Fruit fly (Drosophila melanogaster) whole organism, adult: Measurements from ENCODE around the gene CG8043.

Experiments
- CG14711 ChIP-seq: fragments of 200-800 bp; sonication (Bioruptor generic); optimal IDR thresholded peaks from 2 replicates; lab custom pipeline; 2018; ENCODE audit warnings: missing biosample characterization, mild to moderate bottlenecking, missing genetic modification characterization, moderate library complexity
- CG5204 ChIP-seq: fragments of 200-800 bp; sonication (Bioruptor generic); optimal IDR thresholded peaks from 2 replicates; lab custom pipeline; 2016; ENCODE audit warnings: missing biosample characterization, missing genetic modification characterization
- CG7101 ChIP-seq: fragments of 200-800 bp; sonication (Bioruptor generic); optimal IDR thresholded peaks from 2 replicates; lab custom pipeline; 2018; ENCODE audit warnings: missing biosample characterization, mild to moderate bottlenecking, missing genetic modification characterization, moderate library complexity
- Crg-1 ChIP-seq: fragments of 200-800 bp; sonication (Bioruptor generic); optimal IDR thresholded peaks from 2 replicates; lab custom pipeline; 2016; ENCODE audit warnings: missing biosample characterization, missing genetic modification characterization

DNA sequence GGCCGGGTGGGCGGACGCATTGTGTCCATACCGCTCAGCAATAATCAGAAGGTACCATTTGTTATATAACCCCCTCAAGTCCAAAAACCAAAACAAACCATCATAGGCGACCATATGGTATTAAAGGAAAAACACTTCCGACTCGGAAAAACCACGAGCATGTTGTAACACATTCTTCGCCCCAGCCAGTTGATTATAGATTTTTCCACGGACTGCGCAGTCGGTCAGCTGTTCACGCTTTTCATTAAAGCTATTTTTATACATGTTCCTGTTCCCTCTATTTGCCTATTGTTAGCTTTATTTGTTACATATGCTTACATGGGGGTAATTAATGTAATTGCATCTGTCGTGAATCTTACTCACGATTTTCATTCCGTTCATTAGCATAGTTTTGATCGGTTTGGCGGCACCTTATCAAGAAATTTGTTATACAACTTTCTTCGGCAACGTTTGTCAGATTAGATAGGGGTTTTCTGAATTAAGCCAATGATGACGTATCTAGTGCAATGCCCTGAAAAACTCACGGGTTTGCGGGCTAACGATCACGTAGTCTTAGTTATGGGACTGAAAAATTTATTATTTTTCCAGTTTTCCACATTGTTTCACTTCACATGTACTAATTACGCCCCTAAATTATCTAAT lies 11.9 kb upstream of the CG8043 start:
- TF ChIP-seq CG7101 (tag; lab: Kevin White, UChicago) (no peak), CG14711 (tag; lab: Kevin White, UChicago) (no peak), Crg-1 (GFP tag; lab: Kevin White, UChicago) (no peak), CG5204 (GFP tag; lab: Kevin White, UChicago) (no peak)
